Fruit fly (Drosophila melanogaster): Measurements from ENCODE around the gene CG1227.
A peak's percentile ranks its signal among the peaks of the same experiment; 100 is the strongest.

CG1227 gene

DNA sequence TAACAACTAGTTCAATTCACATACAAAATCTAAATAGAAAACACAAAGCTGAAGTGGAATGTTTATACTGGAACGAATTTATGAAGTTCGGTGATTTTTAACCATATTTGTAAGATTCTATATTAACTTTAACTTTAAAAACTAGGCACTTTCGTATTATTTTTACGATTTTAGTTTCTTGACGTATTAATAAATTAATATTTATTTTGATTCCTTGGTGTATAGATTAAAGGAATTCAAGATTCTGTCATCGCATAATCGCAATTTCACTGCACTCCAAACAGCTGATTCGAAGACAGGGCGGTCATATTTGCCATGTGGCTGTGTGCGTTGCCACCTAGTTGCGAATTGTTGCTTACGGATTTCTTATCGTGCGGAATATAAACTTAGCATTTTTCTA lies at the start of gene CG1227, which contains the start of gene Dtwd2:
CG1227 (minus strand) TSS at position 279 of the 400 bp plus-strand sequence.
Dtwd2 (plus strand) TSS at position 336 of the 400 bp plus-strand sequence.
- TF ChIP-seq noc (tag; optimal IDR thresholded peaks at IDR 0.05) = peak; percentile 94

DNA sequence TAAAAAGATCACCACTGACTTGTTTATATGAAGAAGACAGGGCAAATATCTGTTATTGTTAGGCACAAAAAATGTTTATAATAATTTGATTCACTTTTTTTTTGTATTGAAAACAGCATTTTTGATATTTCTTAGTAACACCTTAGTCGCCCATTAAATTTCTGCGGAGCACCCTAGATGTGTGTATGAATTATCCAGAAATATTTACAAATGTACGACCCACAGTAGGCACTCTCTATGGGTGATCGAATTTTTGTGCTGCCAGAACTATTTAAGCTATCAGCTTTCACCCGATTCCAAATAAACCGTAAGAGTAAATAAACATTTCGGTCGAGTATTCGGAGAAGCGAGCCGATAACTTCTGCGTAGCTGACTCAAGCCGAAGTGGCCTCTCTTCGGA lies 36.1 kb upstream of the CG1227 start, which contains the start of gene RacGAP84C:
RacGAP84C (plus strand) TSS at position 301 of the 400 bp plus-strand sequence.
- no peak for TF ChIP-seq noc (tag; optimal IDR thresholded peaks at IDR 0.05)

DNA sequence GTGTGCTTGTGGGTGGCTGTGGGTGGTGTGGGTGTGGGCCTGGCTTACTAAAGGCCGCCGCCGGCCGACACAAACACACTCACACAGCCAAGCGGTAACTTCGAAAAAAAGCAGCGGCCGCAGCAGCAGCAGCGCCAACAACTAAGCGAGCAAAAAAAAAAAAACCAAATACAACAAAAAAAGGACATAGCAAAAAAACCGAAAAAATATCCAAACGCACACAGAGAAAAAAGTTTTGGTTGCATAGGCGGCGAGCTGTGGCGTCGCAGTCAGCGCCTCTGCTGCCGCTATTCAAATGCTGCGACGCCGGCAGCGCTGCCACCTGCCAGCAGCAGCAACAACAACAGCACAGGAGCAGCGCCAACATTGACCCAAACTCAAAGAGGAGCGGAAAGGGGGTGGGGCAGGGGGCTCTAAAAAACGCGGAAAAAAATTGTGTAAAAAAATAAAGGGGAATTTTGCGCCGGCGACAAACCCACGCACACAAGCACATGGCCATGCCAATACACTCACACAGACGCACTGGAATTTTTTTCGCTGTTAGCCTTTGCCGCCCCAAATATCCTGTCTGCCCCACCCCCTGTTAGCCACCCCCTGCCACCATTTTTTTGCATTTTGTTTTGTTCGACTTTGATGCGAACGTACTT lies 32.8 kb upstream of the CG1227 start:
- TF ChIP-seq noc (tag; optimal IDR thresholded peaks at IDR 0.05) = no peak

DNA sequence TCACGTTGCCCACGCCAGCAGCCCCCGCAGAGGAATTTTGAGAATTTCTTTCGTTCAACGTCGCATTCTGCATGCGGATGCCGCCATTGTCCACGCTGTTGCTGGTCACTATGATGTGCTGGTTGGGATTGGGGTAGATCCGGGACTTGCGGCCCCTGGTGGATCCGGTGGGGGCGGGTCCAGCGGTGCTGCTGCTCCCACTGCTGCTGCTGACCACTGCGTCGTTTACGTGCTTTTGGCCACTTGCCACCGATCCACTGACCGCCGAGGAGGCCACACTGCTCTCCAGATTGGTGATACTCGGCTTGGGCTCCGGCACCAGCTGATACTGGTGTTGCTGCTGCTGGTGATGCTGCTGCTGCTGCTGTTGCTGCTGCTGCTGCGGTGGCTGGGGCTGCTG lies 27.2 kb upstream of the CG1227 start:
- TF ChIP-seq noc (tag; optimal IDR thresholded peaks at IDR 0.05) = no peak

DNA sequence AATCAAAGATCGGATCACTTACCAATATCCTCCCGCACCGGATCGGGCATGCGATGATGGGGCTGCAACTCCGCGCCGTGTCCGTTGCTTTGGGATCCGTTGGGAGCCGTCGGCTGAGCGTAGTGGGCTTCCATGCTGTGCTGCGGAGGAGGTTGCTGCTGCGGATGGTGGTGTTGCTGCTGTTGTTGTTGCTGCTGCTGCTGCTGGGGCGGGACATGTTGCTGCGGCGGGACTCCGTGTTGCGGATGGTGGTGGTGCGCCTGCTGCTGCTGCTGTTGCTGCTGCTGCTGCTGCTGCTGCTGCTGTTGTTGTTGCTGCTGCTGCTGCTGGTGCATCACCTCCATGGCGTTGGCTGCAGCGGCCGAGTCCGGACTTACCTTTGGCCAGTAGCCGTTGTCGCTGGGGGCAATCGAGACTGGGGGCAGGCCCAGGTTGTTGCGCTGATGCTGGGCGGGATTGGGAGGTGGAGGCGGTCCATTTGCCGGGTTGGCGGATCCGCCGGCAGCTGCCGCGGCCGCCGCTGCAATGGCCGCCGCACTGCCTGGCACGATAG lies 25.5 kb upstream of the CG1227 start:
- no peak for TF ChIP-seq noc (tag; optimal IDR thresholded peaks at IDR 0.05)

DNA sequence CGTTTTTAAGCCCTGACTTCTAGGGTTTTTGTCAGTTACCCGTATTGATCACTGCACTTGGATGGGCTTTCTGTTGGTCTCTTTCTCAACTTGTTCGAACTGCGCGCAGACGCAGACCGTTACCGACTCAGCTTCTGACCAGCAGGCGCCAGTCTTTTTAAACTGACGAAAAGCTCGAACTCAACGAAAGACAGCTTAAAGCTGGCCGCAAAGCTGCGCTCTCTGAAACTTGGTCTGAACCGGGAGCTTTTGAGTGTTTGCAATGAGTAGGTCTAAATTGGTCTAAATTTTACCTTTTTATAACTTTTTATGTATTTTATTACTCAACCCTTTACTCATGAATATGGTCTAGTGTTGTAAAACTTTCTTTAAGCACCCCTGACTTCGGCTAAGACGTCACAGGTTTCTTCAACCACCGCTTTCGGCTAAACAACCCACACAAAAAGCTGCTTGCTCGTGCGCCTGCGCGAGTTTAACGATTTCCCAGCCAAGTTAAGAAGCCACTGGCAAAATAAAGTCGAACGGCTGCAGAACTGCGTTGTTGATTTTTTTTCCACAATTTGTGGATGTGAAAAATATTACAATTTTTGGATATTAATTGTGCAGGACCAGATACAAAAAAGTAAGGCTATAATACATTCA lies 16.1 kb upstream of the CG1227 start, which contains the start of the genes Gld and Syt4:
Gld (minus strand) TSS at position 137 of the 642 bp plus-strand sequence.
Syt4 (plus strand) TSS at position 499 of the 642 bp plus-strand sequence.
- TF ChIP-seq noc (tag; optimal IDR thresholded peaks at IDR 0.05) = no peak

DNA sequence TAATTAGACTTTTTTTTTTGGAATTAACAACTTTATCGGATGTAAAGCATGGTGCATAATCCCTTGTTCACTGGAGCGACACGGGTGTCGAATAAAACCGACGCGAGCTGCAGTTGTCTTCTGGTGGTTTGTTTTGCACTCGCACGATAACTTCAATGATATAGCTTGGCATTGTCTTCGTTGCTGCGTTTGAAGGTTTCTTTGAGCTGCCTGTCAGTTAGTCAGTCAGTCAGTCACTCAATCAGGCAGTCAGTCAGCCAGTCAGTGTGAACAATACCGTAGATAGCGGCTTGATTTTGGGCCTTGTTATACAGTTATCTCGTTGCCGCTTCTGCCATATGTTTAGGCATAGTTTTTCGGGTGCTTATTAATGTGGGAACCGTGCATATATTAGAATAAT lies 10.0 kb upstream of the CG1227 start:
- TF ChIP-seq noc (tag; optimal IDR thresholded peaks at IDR 0.05) = no peak

DNA sequence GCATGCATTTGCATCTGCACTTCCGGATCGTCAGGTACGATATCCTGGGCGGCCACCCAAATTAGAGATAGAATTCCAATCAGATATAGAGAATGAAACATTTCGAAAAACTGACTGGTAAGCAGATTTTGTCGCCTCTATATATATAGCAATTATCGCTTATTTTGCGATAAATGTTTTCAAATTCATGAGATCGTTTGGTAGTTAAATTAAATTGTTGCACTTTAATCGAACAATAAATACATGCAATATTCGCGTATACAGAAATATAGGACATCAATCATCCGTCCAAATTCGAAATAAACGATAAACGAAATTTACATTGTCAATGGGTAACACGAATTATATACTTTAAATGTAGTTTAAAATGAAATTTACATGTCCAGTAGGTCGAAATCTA lies 2.3 kb upstream of the CG1227 start, which contains the start of gene Obp84a:
Obp84a (minus strand) TSS at position 101 of the 400 bp plus-strand sequence.
- TF ChIP-seq noc (tag; optimal IDR thresholded peaks at IDR 0.05) = no peak

DNA sequence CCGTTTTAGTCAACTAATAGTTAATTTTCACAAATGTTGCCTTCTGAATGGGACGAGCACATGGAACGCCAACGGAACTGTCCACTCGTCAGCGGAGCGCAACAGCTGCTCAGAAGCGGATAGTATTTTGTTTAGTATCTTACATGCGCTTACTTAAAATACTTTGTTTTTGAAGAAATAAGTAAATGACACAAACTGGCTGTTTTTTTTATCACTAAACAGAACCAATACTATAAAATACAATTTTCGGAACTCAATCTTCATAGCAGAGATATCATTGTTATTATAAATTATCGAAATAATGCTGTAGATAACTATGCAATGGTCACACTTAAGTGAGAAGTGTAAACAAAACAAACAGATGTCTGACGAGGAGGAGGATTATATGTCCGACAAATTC lies 2.6 kb downstream of the CG1227 start, which contains the start of the genes Noc3 and CG10053:
Noc3 (minus strand) TSS at position 81 of the 400 bp plus-strand sequence.
CG10053 (plus strand) TSS at position 202 of the 400 bp plus-strand sequence.
- TF ChIP-seq noc (tag; optimal IDR thresholded peaks at IDR 0.05) = no peak

DNA sequence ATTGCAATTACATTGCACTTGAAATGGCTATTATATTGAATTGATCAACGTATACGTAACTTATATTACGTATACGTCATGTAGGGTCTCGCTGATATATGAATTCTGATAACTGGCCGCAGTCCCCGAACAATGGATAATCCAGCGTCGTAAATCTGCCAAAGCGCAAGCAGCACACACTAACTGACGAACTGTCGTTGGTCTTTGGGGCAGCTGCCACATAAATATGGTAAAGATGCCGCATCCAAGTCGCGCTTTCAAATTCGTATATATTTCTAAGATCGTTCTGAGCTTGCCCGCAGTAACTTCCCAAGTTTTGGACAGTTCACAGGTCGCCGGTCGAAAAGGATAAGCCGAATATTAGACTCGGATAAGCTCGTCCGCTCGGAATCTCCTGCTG lies 8.1 kb downstream of the CG1227 start, which contains the start of gene CG14607:
CG14607 (plus strand) TSS at position 301 of the 400 bp plus-strand sequence.
- no peak for TF ChIP-seq noc (tag; optimal IDR thresholded peaks at IDR 0.05)

DNA sequence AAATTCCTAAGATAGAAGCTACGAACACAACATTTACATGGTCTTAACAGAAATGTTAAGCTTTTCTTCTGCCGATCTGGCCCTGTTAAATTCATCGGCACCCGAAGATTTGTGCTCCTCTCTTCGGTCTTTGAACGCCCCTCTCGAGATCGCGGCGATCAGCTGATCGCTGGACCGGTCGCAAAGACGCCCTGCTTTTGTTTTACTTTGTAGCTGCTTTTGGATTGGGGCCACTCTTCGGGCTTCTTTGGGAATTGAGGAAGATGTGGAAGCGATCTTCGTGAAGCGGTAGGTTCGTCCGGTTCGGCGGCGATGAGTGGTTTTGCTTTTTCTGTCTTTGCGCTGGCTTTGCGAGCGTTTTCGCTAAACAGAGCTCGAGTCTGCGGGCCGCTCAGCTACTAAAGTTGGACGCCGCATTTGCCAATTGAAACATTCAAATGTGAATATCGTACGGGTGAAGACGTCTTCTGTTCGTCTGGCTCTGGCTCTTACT lies 25.5 kb downstream of the CG1227 start, which contains the start of gene thw:
thw (plus strand) TSS at position 443 of the 493 bp plus-strand sequence.
- no peak for TF ChIP-seq noc (tag; optimal IDR thresholded peaks at IDR 0.05)

DNA sequence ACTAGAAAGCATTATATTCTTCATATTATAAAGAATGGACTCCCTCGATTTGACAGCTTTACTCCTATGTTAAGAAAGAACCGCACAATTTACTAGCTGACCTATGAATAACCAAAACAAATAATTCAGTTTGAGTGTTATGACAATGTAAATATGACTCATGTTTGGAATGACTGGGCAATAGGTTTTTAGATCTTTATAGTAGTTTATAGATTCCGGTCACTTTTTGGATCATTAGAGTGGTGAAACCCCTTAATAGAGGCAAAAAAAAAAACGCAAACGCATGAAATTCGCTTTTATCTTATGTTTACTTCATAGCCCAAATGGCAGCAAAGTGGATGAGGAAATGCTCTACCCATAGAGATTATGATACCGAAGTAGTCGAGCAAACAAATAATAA lies 29.9 kb downstream of the CG1227 start, which contains the start of gene CG14605:
CG14605 (minus strand) TSS at position 101 of the 400 bp plus-strand sequence.
- TF ChIP-seq noc (tag; optimal IDR thresholded peaks at IDR 0.05) = no peak

DNA sequence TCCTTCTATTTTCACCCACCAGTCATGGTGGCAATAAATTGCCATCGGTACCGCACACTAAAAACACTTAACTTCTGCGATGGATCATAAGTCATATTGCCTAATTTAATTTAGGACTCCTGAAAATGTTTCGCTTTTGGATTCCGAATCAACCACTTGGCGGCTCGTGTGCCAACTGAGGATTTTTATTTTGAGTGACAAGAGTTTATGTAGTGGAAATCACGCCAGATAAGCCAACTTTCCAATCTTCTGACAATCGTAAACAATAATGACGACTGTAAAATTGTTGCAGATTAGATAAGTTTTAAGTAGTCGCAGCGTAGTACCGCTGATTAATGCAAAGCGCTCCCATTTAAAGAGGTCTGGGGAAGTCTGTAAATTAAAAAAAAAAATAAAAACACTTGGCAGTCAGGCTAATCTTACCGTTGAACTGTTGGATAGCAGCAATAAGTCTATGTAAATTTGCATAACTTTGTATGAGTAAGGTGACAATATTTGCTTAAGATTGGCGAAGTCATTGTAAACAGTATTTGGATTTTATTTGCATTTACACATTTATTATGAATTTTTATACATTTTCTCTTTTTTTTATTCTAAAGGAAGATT lies 32.5 kb downstream of the CG1227 start, which contains the start of gene CG14606:
CG14606 (minus strand) TSS at position 160 of the 606 bp plus-strand sequence.
- TF ChIP-seq noc (tag; optimal IDR thresholded peaks at IDR 0.05) = peak; percentile 88

DNA sequence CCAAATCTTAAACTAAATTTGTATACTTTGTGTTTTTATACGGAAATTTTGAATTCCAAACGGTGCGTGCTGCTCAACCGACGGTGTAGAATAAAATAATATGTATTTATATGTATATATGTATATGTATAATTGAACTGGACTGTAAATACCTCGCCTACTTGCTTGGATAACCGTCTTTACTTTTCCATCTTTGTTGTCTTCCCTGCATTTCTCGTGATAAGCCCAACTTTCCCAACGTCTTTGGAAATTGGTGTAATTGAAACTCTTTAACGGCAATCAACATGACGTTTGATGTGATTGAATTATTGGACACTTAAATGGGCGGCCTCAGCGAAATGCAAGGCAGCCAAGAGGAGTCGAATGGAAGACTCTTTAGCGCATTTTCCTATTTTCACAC lies 41.2 kb downstream of the CG1227 start, which contains the start of gene CG1288:
CG1288 (minus strand) TSS at position 101 of the 400 bp plus-strand sequence.
- TF ChIP-seq noc (tag; optimal IDR thresholded peaks at IDR 0.05) = no peak

DNA sequence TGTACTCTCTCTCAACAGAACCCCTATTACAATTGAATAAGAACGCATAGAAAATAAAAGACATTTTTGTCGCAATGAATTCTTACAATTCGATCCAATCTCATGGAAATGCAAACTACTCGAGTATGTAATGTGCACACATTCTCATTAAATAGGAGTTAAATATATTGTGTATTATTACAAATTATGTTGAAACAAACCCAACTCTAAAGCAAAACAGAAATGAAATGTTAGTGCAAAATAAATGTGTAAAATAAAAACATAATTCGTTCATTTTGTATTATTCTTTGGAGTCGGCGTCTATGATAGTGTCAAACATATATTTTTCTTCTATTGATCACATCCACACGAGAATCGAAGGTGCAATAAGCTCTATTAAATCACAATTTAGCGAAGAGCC lies 48.9 kb downstream of the CG1227 start, which contains the start of gene CG14609:
CG14609 (plus strand) TSS at position 301 of the 400 bp plus-strand sequence.
- no peak for TF ChIP-seq noc (tag; optimal IDR thresholded peaks at IDR 0.05)
